Worm (Caenorhabditis elegans) whole organism, midembryonic: ENCODE measurements around the gene C34F6.10.

Experiments used
- T22C8.4 ChIP-seq: fragments of 200-800 bp; sonication (Bioruptor generic); IDR thresholded peaks from 2 replicates; pipeline ENCODE4 v1.3.6; 2022; ENCODE audit warnings: missing genetic modification characterization, missing compliant biosample characterization
- cog-1 ChIP-seq: sonication (generic microtip); optimal IDR thresholded peaks from 2 replicates; lab custom pipeline; 2016; ENCODE audit warnings: missing genetic modification characterization, missing compliant biosample characterization
- flt-1 ChIP-seq: fragments of 200-800 bp; sonication (Bioruptor generic); IDR thresholded peaks from 2 replicates; pipeline ENCODE4 v1.3.6; 2022; ENCODE audit warnings: missing genetic modification characterization, missing compliant biosample characterization
- klf-2 ChIP-seq: fragments of 200-800 bp; sonication (Bioruptor generic); conservative IDR thresholded peaks from 2 replicates; pipeline ENCODE4 v1.3.6; 2022; ENCODE audit warnings: missing genetic modification reagents, missing genetic modification characterization, missing compliant biosample characterization
- med-1 ChIP-seq: sonication (generic microtip); optimal IDR thresholded peaks from 2 replicates; lab custom pipeline; 2017; ENCODE audit warnings: missing genetic modification characterization, mild to moderate bottlenecking, missing compliant biosample characterization, antibody characterized with exemption, missing genetic modification reagents; ENCODE audit not compliant: insufficient read depth
- ref-1 ChIP-seq: fragments of 200-800 bp; sonication (Bioruptor generic); conservative IDR thresholded peaks from 2 replicates; pipeline ENCODE4 v1.3.6; 2022; ENCODE audit warnings: missing genetic modification reagents, missing genetic modification characterization, missing compliant biosample characterization
- tab-1 ChIP-seq: fragments of 200-800 bp; sonication (Bioruptor generic); IDR thresholded peaks from 2 replicates; pipeline ENCODE4 v1.3.6; 2022; ENCODE audit warnings: missing genetic modification characterization, missing compliant biosample characterization
- ztf-23 ChIP-seq: fragments of 200-800 bp; sonication (Bioruptor generic); IDR thresholded peaks from 2 replicates; pipeline ENCODE4 v1.3.6; 2022; ENCODE audit warnings: missing genetic modification reagents, missing genetic modification characterization, missing compliant biosample characterization
- ztf-29 ChIP-seq: fragments of 200-800 bp; sonication (Bioruptor generic); IDR thresholded peaks from 2 replicates; pipeline ENCODE4 v1.3.6; 2022; ENCODE audit warnings: missing genetic modification reagents, missing genetic modification characterization, missing compliant biosample characterization

The C34F6.10 gene

ce11 chrX:11266711-11267110, 26.3 kb upstream of the C34F6.10 start, which contains the start of gene C03A3.9:
C03A3.9 (plus strand) TSS chrX:11267011.
- TF ChIP-seq klf-2 (GFP tag; lab: Robert Waterston, UW), result no peak
- TF ChIP-seq cog-1, result no peak
- no peak for TF ChIP-seq ztf-23
- no peak for TF ChIP-seq tab-1 (GFP tag; lab: Robert Waterston, UW)
- no peak for TF ChIP-seq ref-1
- no peak for TF ChIP-seq T22C8.4
- TF ChIP-seq flt-1 (GFP tag; lab: Robert Waterston, UW), result no peak
- no peak for TF ChIP-seq med-1 (GFP tag; lab: Kevin White, UChicago)
- no peak for TF ChIP-seq ztf-29

DNA sequence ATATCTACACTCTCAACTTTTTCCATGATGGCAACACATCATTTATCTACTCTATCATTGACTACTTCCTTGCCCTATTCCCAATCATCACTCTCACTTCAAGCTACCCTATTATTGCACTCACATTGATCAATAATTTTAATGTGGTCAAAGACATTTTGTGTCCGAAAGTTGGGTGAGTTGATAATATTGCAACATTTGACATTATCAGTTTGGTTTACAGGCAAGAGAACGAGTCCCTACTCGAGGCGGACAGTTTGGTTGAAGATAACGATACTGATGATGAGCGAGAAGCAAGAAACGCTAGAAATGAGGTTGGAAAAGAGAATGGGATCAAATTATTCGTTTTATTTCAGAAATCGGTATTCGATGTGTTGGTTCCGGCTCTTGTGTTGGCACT, 24.3 kb upstream of the C34F6.10 start:
- TF ChIP-seq klf-2 (GFP tag; lab: Robert Waterston, UW) (no peak), tab-1 (GFP tag; lab: Robert Waterston, UW) (no peak), med-1 (GFP tag; lab: Kevin White, UChicago) (no peak), T22C8.4 (no peak), ztf-29 (no peak), ztf-23 (no peak), flt-1 (GFP tag; lab: Robert Waterston, UW) (no peak), ref-1 (no peak), cog-1 (no peak)

- TF ChIP-seq ztf-23 (peak; percentile 70), flt-1 (GFP tag; lab: Robert Waterston, UW) (peak; percentile 70; the same call in 1 of the 2 replicates), cog-1 (peak; percentile 29), klf-2 (GFP tag; lab: Robert Waterston, UW) (no peak)
Observed at ce11 chrX:11262319-11263074, 22.1 kb upstream of the C34F6.10 start, which contains the start of gene C03A3.2. C03A3.2 (plus strand) TSS chrX:11262848.

DNA sequence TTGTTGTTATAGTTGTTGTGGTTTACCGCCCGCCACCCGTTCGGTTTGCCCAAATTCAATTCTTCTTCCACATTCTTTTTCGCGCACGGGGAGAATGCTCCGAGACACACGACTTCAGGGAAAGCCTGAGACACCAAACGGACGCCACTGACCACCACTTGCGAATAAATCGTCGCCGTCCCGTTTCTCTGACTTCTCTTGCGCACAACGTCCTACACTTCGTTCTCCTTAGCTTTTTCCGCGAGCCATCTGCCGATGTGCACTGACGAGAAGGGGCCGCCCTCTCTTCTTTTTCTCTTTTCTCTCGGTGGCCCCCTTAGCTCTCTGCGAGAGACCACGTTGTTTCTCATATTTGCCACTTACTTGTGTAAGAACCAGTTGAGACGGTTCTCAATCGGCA, 16.6 kb upstream of the C34F6.10 start, which contains the start of gene C03A3.1:
TSS of gene C03A3.1 (plus strand) at position 291 of the 400 bp plus-strand sequence.
- TF ChIP-seq tab-1 (GFP tag; lab: Robert Waterston, UW), result no peak
- no peak for TF ChIP-seq ztf-29
- TF ChIP-seq ztf-23, result no peak
- TF ChIP-seq cog-1, result no peak
- TF ChIP-seq med-1 (GFP tag; lab: Kevin White, UChicago), result no peak
- no peak for TF ChIP-seq klf-2 (GFP tag; lab: Robert Waterston, UW)
- no peak for TF ChIP-seq flt-1 (GFP tag; lab: Robert Waterston, UW)
- no peak for TF ChIP-seq T22C8.4
- TF ChIP-seq ref-1, result no peak

DNA sequence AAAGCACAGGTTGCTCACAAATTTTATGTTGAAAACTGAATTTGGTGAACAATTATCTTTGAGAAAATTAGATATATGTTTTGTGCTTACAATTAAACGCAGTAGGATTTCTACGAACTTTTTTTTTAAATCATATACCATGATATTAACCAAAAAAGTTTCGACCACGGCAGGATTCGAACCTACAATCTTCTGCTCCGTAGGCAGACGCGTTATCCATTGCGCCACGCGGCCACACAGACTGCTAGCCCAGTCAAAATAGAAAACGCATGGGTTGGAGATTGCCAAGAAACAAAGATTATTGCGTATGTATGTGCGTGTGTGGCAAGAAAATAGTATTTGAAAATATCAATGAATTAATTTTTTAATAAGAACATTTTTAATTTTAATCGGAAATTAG, 12.0 kb upstream of the C34F6.10 start:
- TF ChIP-seq tab-1 (GFP tag; lab: Robert Waterston, UW), result peak; percentile 73; the same call in 1 of the 2 replicates
- TF ChIP-seq klf-2 (GFP tag; lab: Robert Waterston, UW), result peak; percentile 44; the same call in 1 of the 2 replicates
- peak; percentile 27; the same call in 1 of the 2 replicates for TF ChIP-seq T22C8.4
- peak; percentile 89 for TF ChIP-seq flt-1 (GFP tag; lab: Robert Waterston, UW)
- 0 out of 2 replicates have a peak, but pooled peaks have one; percentile 45 for TF ChIP-seq ztf-29
- peak; percentile 23 for TF ChIP-seq med-1 (GFP tag; lab: Kevin White, UChicago)
- TF ChIP-seq ztf-23, result peak; percentile 80
- peak; percentile 70 for TF ChIP-seq ref-1
- TF ChIP-seq cog-1, result peak; percentile 45

ce11 chrX:11251928-11252327, 11.5 kb upstream of the C34F6.10 start:
- TF ChIP-seq ref-1 (no peak), klf-2 (GFP tag; lab: Robert Waterston, UW) (no peak), cog-1 (no peak), flt-1 (GFP tag; lab: Robert Waterston, UW) (no peak), tab-1 (GFP tag; lab: Robert Waterston, UW) (no peak), ztf-29 (no peak), T22C8.4 (no peak)

- TF ChIP-seq ztf-23 (no peak), ref-1 (no peak), klf-2 (GFP tag; lab: Robert Waterston, UW) (no peak), ztf-29 (no peak), tab-1 (GFP tag; lab: Robert Waterston, UW) (no peak), T22C8.4 (no peak), flt-1 (GFP tag; lab: Robert Waterston, UW) (no peak), med-1 (GFP tag; lab: Kevin White, UChicago) (no peak), cog-1 (no peak)
Observed at ce11 chrX:11250983-11251382, 10.5 kb upstream of the C34F6.10 start.

DNA sequence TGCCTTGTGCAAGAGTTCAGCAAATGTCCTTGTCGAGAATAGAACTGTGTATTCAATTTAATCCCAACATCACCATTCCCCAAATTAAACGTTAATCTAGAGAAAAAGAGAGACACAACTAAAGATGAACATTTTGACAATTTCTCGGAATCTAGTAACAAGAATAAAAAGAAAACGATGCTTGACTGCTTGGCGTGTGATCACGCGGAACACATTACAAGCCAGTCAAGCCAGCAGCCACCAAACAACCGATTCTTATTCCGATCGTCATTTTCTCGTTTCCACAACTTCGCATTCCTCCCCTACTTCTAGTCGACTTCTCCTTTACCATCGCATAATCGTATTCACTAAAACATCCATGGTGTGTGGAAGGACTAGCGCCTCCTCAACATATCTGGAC, 9.0 kb upstream of the C34F6.10 start:
- TF ChIP-seq med-1 (GFP tag; lab: Kevin White, UChicago) (no peak), ref-1 (no peak), tab-1 (GFP tag; lab: Robert Waterston, UW) (no peak), ztf-29 (no peak), cog-1 (no peak), ztf-23 (no peak), flt-1 (GFP tag; lab: Robert Waterston, UW) (no peak), T22C8.4 (no peak), klf-2 (GFP tag; lab: Robert Waterston, UW) (no peak)

ce11 chrX:11248083-11248482, 7.6 kb upstream of the C34F6.10 start:
- TF ChIP-seq ztf-23 (no peak), ref-1 (no peak), cog-1 (peak; percentile 2), flt-1 (GFP tag; lab: Robert Waterston, UW) (peak; percentile 37; the same call in 1 of the 2 replicates)

DNA sequence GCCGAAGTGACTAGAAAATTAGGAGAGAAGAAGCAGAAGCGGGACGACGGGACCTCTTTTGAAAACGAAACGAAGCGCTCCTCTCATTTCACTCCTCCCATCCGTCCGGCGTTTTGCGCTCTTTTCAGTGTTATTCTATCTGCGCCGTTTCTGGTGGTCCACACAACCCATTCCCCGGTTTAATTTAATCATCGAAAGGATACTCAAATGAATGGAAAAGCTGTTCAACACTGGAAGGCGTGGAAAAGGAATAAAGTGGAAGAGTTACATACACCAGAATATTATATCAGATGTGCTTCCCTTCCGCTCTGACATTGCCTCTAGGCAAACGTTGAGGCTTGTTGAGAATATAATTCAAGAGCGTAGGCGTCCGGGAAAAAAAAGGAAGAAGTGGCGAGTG, 4.6 kb upstream of the C34F6.10 start:
- TF ChIP-seq ztf-23 (0 out of 2 replicates have a peak, but pooled peaks have one; percentile 41), T22C8.4 (no peak), klf-2 (GFP tag; lab: Robert Waterston, UW) (no peak)
